Fruit fly (Drosophila melanogaster): ENCODE results near the gene CG14983.

Gene CG14983

dm6 chr3L:3908838-3909810 is 40.0 kb downstream of the CG14983 start (continued):
- TF ChIP-seq B-H2 (GFP tag; optimal IDR thresholded peaks at IDR 0.05) (no peak), Sin3A (optimal IDR thresholded peaks at IDR 0.05) (peak; percentile 35), CG34422 (GFP tag; IDR thresholded peaks at IDR 0.05) (peak; percentile 44; the same call in 2 of the 3 replicates), CG10321 (GFP tag; IDR thresholded peaks at IDR 0.05) (no peak), ase (GFP tag; IDR thresholded peaks at IDR 0.05) (no peak), CG10267 (tag; optimal IDR thresholded peaks at IDR 0.05) (peak; percentile 39), CG43689 (GFP tag; IDR thresholded peaks at IDR 0.05) (no peak), CTCF (GFP tag; optimal IDR thresholded peaks at IDR 0.05) (no peak), odd (GFP tag; optimal IDR thresholded peaks at IDR 0.05) (no peak), dm (GFP tag; optimal IDR thresholded peaks at IDR 0.05) (peak; percentile 41), CG15514 (GFP tag; optimal IDR thresholded peaks at IDR 0.05) (peak; percentile 52), CG6689 (GFP tag; IDR thresholded peaks at IDR 0.05) (no peak), grau (tag; optimal IDR thresholded peaks at IDR 0.05) (no peak), MESR4 (GFP tag; optimal IDR thresholded peaks at IDR 0.05) (peak; percentile 79), CG11696 (GFP tag; IDR thresholded peaks at IDR 0.05) (no peak), CG14860 (GFP tag; IDR thresholded peaks at IDR 0.05; ENCODE audit: partially characterized antibody) (peak; percentile 35; the same call in 1 of the 3 replicates), Hr39 (optimal IDR thresholded peaks at IDR 0.05) (no peak), CG31365 (tag; optimal IDR thresholded peaks at IDR 0.05) (no peak), Elba2 (GFP tag; optimal IDR thresholded peaks at IDR 0.05) (peak; percentile 96), CG31224 (GFP tag; IDR thresholded peaks at IDR 0.05) (no peak), CG11398 (GFP tag; optimal IDR thresholded peaks at IDR 0.05) (no peak), eve (GFP tag; optimal IDR thresholded peaks at IDR 0.05) (no peak), NC2β (GFP tag; optimal IDR thresholded peaks at IDR 0.05) (peak; percentile 6), unc-4 (GFP tag; IDR thresholded peaks at IDR 0.05; ENCODE audit: partially characterized antibody) (peak; percentile 62), Myb (GFP tag; optimal IDR thresholded peaks at IDR 0.05) (peak; percentile 99), CG12659 (GFP tag; optimal IDR thresholded peaks at IDR 0.05) (peak; percentile 29), fd102C (GFP tag; optimal IDR thresholded peaks at IDR 0.05) (no peak), Med (GFP tag) (peak; percentile 76), Hmx (GFP tag; optimal IDR thresholded peaks at IDR 0.05) (no peak), CG6854 (GFP tag; optimal IDR thresholded peaks at IDR 0.05) (no peak), amos (GFP tag; IDR thresholded peaks at IDR 0.05; ENCODE audit: partially characterized antibody) (peak; percentile 61; the same call in 1 of the 2 replicates), Oli (tag; optimal IDR thresholded peaks at IDR 0.05) (no peak), Rfx (GFP tag; IDR thresholded peaks at IDR 0.05) (0 out of 2 replicates have a peak, but pooled peaks have one; percentile 6), Antp (GFP tag; optimal IDR thresholded peaks at IDR 0.05) (no peak), NFAT (GFP tag; IDR thresholded peaks at IDR 0.05) (peak; percentile 12; the same call in 1 of the 2 replicates), Lhr (GFP tag; optimal IDR thresholded peaks at IDR 0.05) (peak; percentile 18), BEAF-32 (GFP tag; optimal IDR thresholded peaks at IDR 0.05) (peak; percentile 74), CG42726 (GFP tag; IDR thresholded peaks at IDR 0.05; ENCODE audit: partially characterized antibody) (peak; percentile 73), CG13287 (GFP tag; IDR thresholded peaks at IDR 0.05; ENCODE audit: partially characterized antibody) (peak; percentile 74), lilli (GFP tag; optimal IDR thresholded peaks at IDR 0.05) (peak; percentile 16), CG13624 (GFP tag; optimal IDR thresholded peaks at IDR 0.05) (no peak), CG7963 (GFP tag; IDR thresholded peaks at IDR 0.05; ENCODE audit: partially characterized antibody) (peak; percentile 43; the same call in 1 of the 3 replicates), grn (GFP tag; optimal IDR thresholded peaks at IDR 0.05) (no peak), CG17568 (GFP tag; optimal IDR thresholded peaks at IDR 0.05) (peak; percentile 8), phol (tag; optimal IDR thresholded peaks at IDR 0.05) (peak; percentile 20), CG16813 (GFP tag; IDR thresholded peaks at IDR 0.05; ENCODE audit: partially characterized antibody) (peak; percentile 55; the same call in 2 of the 3 replicates), inv (GFP tag; IDR thresholded peaks at IDR 0.05; ENCODE audit: partially characterized antibody) (peak; percentile 45; the same call in 1 of the 2 replicates), ci (GFP tag; IDR thresholded peaks at IDR 0.05) (no peak)
